Worm (Caenorhabditis elegans) whole organism, midembryonic: ENCODE results near the gene F01G4.4.

Source experiments
- cog-1 ChIP-seq: sonication (generic microtip); optimal IDR thresholded peaks from 2 replicates; lab custom pipeline; 2016; ENCODE audit warnings: missing genetic modification characterization, missing compliant biosample characterization
- flt-1 ChIP-seq: fragments of 200-800 bp; sonication (Bioruptor generic); IDR thresholded peaks from 2 replicates; pipeline ENCODE4 v1.3.6; 2022; ENCODE audit warnings: missing genetic modification characterization, missing compliant biosample characterization

ce11 chrIV:11169652-11170051 lies 26.5 kb downstream of the F01G4.4 start, which contains the start of gene nhr-67:
- TF ChIP-seq cog-1 (tag; lab: Kevin White, UChicago) (no peak), flt-1 (GFP tag; lab: Robert Waterston, UW) (no peak)
